Fruit fly (Drosophila melanogaster): ENCODE data around the gene Vps15.
A peak's percentile ranks its signal among the peaks of the same experiment; 100 is the strongest.

Gene Vps15

dm6 chr3R:9233763-9234162 lies 11.9 kb downstream of the Vps15 start (continued):
- TF ChIP-seq oc (tag; optimal IDR thresholded peaks at IDR 0.05) (no peak), CG32532 (GFP tag; IDR thresholded peaks at IDR 0.05) (0 out of 2 replicates have a peak, but pooled peaks have one; percentile 37), Xrp1 (GFP tag; IDR thresholded peaks at IDR 0.05) (no peak), slbo (GFP tag; IDR thresholded peaks at IDR 0.05) (no peak), Dfd (GFP tag; optimal IDR thresholded peaks at IDR 0.05) (peak in 1 of 2 experiments; percentile 95), sens (GFP tag) (no peak), CG7963 (GFP tag; IDR thresholded peaks at IDR 0.05; ENCODE audit: partially characterized antibody) (0 out of 3 replicates have a peak, but pooled peaks have one; percentile 19), ind (GFP tag; optimal IDR thresholded peaks at IDR 0.05) (no peak), Gug (GFP tag; IDR thresholded peaks at IDR 0.05) (no peak), Dip2 (GFP tag; IDR thresholded peaks at IDR 0.05) (no peak), Elba2 (GFP tag; optimal IDR thresholded peaks at IDR 0.05) (no peak), chinmo (GFP tag; IDR thresholded peaks at IDR 0.05; ENCODE audit: partially characterized antibody) (0 out of 4 replicates have a peak, but pooled peaks have one; percentile 24), CG14710 (tag; optimal IDR thresholded peaks at IDR 0.05) (no peak), fd102C (GFP tag; optimal IDR thresholded peaks at IDR 0.05) (no peak), CG8478 (optimal IDR thresholded peaks at IDR 0.05) (peak; percentile 22), lilli (GFP tag; optimal IDR thresholded peaks at IDR 0.05) (no peak), toy (GFP tag; IDR thresholded peaks at IDR 0.05) (no peak), Usf (GFP tag; optimal IDR thresholded peaks at IDR 0.05) (no peak), Meics (GFP tag; optimal IDR thresholded peaks at IDR 0.05) (no peak), crol (GFP tag; IDR thresholded peaks at IDR 0.05) (0 out of 2 replicates have a peak, but pooled peaks have one; percentile 3), HLH4C (GFP tag; IDR thresholded peaks at IDR 0.05; ENCODE audit: partially characterized antibody) (no peak), NC2β (GFP tag; optimal IDR thresholded peaks at IDR 0.05) (no peak), bab2 (GFP tag; optimal IDR thresholded peaks at IDR 0.05) (no peak), Camta (GFP tag; optimal IDR thresholded peaks at IDR 0.05) (no peak), cad (GFP tag; optimal IDR thresholded peaks at IDR 0.05) (no peak), CG16813 (GFP tag; IDR thresholded peaks at IDR 0.05; ENCODE audit: partially characterized antibody) (0 out of 3 replicates have a peak, but pooled peaks have one; percentile 18), CG3281 (GFP tag; optimal IDR thresholded peaks at IDR 0.05) (no peak), CG2199 (GFP tag; IDR thresholded peaks at IDR 0.05) (no peak), gem (tag; optimal IDR thresholded peaks at IDR 0.05) (no peak), pfk (GFP tag; optimal IDR thresholded peaks at IDR 0.05) (no peak), NfI (GFP tag; optimal IDR thresholded peaks at IDR 0.05) (no peak), CG7372 (GFP tag; IDR thresholded peaks at IDR 0.05) (no peak), lab (GFP tag; optimal IDR thresholded peaks at IDR 0.05) (no peak), CG17385 (GFP tag; optimal IDR thresholded peaks at IDR 0.05) (no peak), ken (GFP tag; IDR thresholded peaks at IDR 0.05) (no peak), CG17802 (tag; optimal IDR thresholded peaks at IDR 0.05) (no peak), PHDP (tag; optimal IDR thresholded peaks at IDR 0.05) (no peak)

- TF ChIP-seq Dfd (GFP tag; optimal IDR thresholded peaks at IDR 0.05) (peak in 1 of 2 experiments; percentile 68), CG17612 (GFP tag; IDR thresholded peaks at IDR 0.05) (0 out of 2 replicates have a peak, but pooled peaks have one; percentile 23), CG8478 (optimal IDR thresholded peaks at IDR 0.05) (peak; percentile 48), al (GFP tag; IDR thresholded peaks at IDR 0.05) (no peak), CG11456 (GFP tag; IDR thresholded peaks at IDR 0.05) (0 out of 3 replicates have a peak, but pooled peaks have one; percentile 45), Med (GFP tag) (peak; percentile 57), mirr (GFP tag; optimal IDR thresholded peaks at IDR 0.05) (no peak), CG2116 (GFP tag; optimal IDR thresholded peaks at IDR 0.05) (no peak), CG7928 (GFP tag; optimal IDR thresholded peaks at IDR 0.05) (no peak)
Measured at dm6 chr3R:9232346-9232745, 13.3 kb downstream of the Vps15 start.

Measured in whole organism, embryonic.